Fruit fly (Drosophila melanogaster): ENCODE results near the gene CG7366.

DNA sequence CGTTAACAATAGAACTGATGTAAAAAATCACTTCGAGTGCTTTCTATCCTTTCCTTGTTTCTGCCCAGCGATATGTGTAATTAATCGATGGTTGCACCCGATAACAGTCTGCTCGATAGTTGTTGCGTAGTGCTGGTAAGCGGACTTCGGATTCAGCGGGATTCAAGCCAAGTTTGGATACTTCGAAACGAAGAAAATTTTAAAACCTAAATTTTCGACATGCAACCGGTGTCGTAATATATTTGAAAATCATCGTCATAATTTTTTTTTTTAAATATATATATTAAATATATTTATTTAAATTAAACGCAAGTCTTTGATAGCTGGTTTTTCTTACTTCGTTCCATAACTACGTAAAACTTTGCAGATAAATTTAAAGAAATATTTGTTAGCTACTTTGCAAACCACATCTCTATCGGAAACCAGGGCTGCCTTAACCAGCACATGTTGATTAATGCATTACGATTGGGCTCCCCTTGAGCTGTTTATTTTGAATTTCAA lies 4.4 kb downstream of the CG7366 start, which contains the start of the genes UbcE2M and Dhps:
- no peak; the same call in 1 of the 2 replicates for TF ChIP-seq CG32121 (GFP tag; IDR thresholded peaks at IDR 0.05)
- 0 out of 2 replicates have a peak, but pooled peaks have one; percentile 30 for TF ChIP-seq CG10348 (GFP tag; IDR thresholded peaks at IDR 0.05)
- no peak for TF ChIP-seq CG12605 (GFP tag; IDR thresholded peaks at IDR 0.05)
- TF ChIP-seq CG13204 (GFP tag; optimal IDR thresholded peaks at IDR 0.05) = no peak
- TF ChIP-seq CG14655 (GFP tag; optimal IDR thresholded peaks at IDR 0.05) = no peak
- TF ChIP-seq Snoo (tag; optimal IDR thresholded peaks at IDR 0.05) = peak; percentile 69
- TF ChIP-seq fd96Ca (GFP tag; IDR thresholded peaks at IDR 0.05) = peak; percentile 67
- peak; percentile 69 for TF ChIP-seq CG17806 (tag; optimal IDR thresholded peaks at IDR 0.05)

Measured in whole organism, pupa.